Worm (Caenorhabditis elegans) whole organism, L1 larva: ENCODE measurements around the gene Y4C6B.2.
A peak's percentile ranks its signal among the peaks of the same experiment; 100 is the strongest.
"Not testable (repeated sequence)": the region's sequence is repeated elsewhere in the genome, so short reads cannot be mapped to it uniquely, and the experiment has no call there.

Experiments used
- C04F5.9 ChIP-seq: sonication (generic microtip); optimal IDR thresholded peaks from 2 replicates; lab custom pipeline; 2016; ENCODE audit warnings: missing genetic modification characterization, missing compliant biosample characterization
- C34B4.2 ChIP-seq: sonication (generic microtip); optimal IDR thresholded peaks from 2 replicates; lab custom pipeline; 2017; ENCODE audit warnings: mild to moderate bottlenecking, missing genetic modification characterization, missing compliant biosample characterization
- Y116A8C.19 ChIP-seq: sonication (generic microtip); optimal IDR thresholded peaks from 2 replicates; lab custom pipeline; 2016; ENCODE audit warnings: missing compliant biosample characterization, missing genetic modification characterization, borderline replicate concordance
- alr-1 ChIP-seq: fragments of 200-800 bp; sonication (Bioruptor generic); optimal IDR thresholded peaks from 2 replicates; lab custom pipeline; 2018; ENCODE audit warnings: borderline replicate concordance, mild to moderate bottlenecking, missing genetic modification characterization, missing compliant biosample characterization
- aly-2 ChIP-seq: fragments of 150-350 bp; optimal IDR thresholded peaks from 2 replicates; lab custom pipeline; 2014; ENCODE audit warnings: missing biosample characterization, missing genetic modification characterization
- blmp-1 ChIP-seq: fragments of 150-350 bp; optimal IDR thresholded peaks from 2 replicates; lab custom pipeline; 2014; ENCODE audit warnings: missing biosample characterization, missing genetic modification characterization
- ceh-82 ChIP-seq, 3 experiments: fragments of 150-350 bp in 1 of 3; sonication (generic microtip) in 2 of 3; optimal IDR thresholded peaks; 2 replicates each; lab custom pipeline; 2014 to 2017; ENCODE audit warnings: missing biosample characterization in 3 of 3, missing genetic modification characterization in 3 of 3
- ceh-88 ChIP-seq: fragments of 200-800 bp; sonication (Bioruptor generic); IDR thresholded peaks from 2 replicates; pipeline ENCODE4 v1.3.6; 2022; ENCODE audit warnings: missing genetic modification characterization, missing compliant biosample characterization
- dsc-1 ChIP-seq: sonication (generic microtip); optimal IDR thresholded peaks from 2 replicates; lab custom pipeline; 2016; ENCODE audit warnings: mild to moderate bottlenecking, missing genetic modification characterization, missing compliant biosample characterization
- efl-1 ChIP-seq, 4 experiments: fragments of 150-350 bp; optimal IDR thresholded peaks in 3 of 4; peaks in 1 of 4; 1 replicate in 1 of 4; 2 replicates in 3 of 4; lab custom pipeline; 2014; ENCODE audit warnings: missing biosample characterization in 2 of 4, missing genetic modification characterization in 2 of 4, missing genetic modification reagents in 2 of 4
- efl-3 ChIP-seq: fragments of 200-800 bp; sonication (Bioruptor generic); optimal IDR thresholded peaks from 2 replicates; lab custom pipeline; 2018; ENCODE audit warnings: mild to moderate bottlenecking, missing genetic modification characterization, missing compliant biosample characterization
- elt-2 ChIP-seq: sonication (generic microtip); optimal IDR thresholded peaks from 2 replicates; lab custom pipeline; 2016; ENCODE audit warnings: missing genetic modification characterization, mild to moderate bottlenecking, inconsistent platforms, missing compliant biosample characterization, missing genetic modification reagents
- elt-3 ChIP-seq, 6 experiments: fragments of 150-350 bp in 1 of 6; sonication (generic microtip); optimal IDR thresholded peaks; 2 replicates each; lab custom pipeline; 2017 to 2018; ENCODE audit warnings: missing biosample characterization in 6 of 6, missing genetic modification characterization in 6 of 6, inconsistent platforms in 1 of 6
- fkh-10 ChIP-seq: sonication (generic microtip); optimal IDR thresholded peaks from 2 replicates; lab custom pipeline; 2017; ENCODE audit warnings: missing biosample characterization, missing genetic modification reagents, missing genetic modification characterization
- fos-1 ChIP-seq: fragments of 150-350 bp; optimal IDR thresholded peaks from 2 replicates; lab custom pipeline; 2014; ENCODE audit warnings: missing biosample characterization, missing genetic modification characterization
- hlh-4 ChIP-seq: sonication (generic microtip); optimal IDR thresholded peaks from 2 replicates; lab custom pipeline; 2016; ENCODE audit warnings: mild to moderate bottlenecking, missing genetic modification characterization, missing compliant biosample characterization
- hpl-2 ChIP-seq: fragments of 150-350 bp; optimal IDR thresholded peaks from 2 replicates; lab custom pipeline; 2014; ENCODE audit warnings: missing biosample characterization, missing genetic modification reagents, missing genetic modification characterization
- isw-1 ChIP-seq: fragments of 200-800 bp; sonication (Bioruptor generic); IDR thresholded peaks from 2 replicates; pipeline ENCODE4 v1.3.6; 2022; ENCODE audit warnings: missing genetic modification characterization, missing compliant biosample characterization
- lin-14 ChIP-seq: fragments of 200-800 bp; sonication (Bioruptor generic); optimal IDR thresholded peaks from 2 replicates; lab custom pipeline; 2018; ENCODE audit warnings: mild to moderate bottlenecking, missing genetic modification characterization, moderate library complexity, missing compliant biosample characterization
- lin-39 ChIP-seq: fragments of 150-350 bp; optimal IDR thresholded peaks from 2 replicates; lab custom pipeline; 2014; ENCODE audit warnings: missing biosample characterization, missing genetic modification reagents, missing genetic modification characterization
- lsy-2 ChIP-seq, 2 experiments: fragments of 150-350 bp; optimal IDR thresholded peaks; 2 replicates each; lab custom pipeline; 2014; ENCODE audit warnings: missing biosample characterization in 2 of 2, missing genetic modification characterization in 2 of 2
- mef-2 ChIP-seq: fragments of 150-350 bp; optimal IDR thresholded peaks from 2 replicates; lab custom pipeline; 2014; ENCODE audit warnings: missing biosample characterization, missing genetic modification characterization
- mep-1 ChIP-seq: fragments of 150-350 bp; optimal IDR thresholded peaks from 2 replicates; lab custom pipeline; 2014; ENCODE audit warnings: missing biosample characterization, missing genetic modification characterization
- nhr-12 ChIP-seq: sonication (generic microtip); optimal IDR thresholded peaks from 2 replicates; lab custom pipeline; 2017; ENCODE audit warnings: missing biosample characterization, missing genetic modification characterization
- nhr-85 ChIP-seq: sonication (generic microtip); peaks from one replicate; lab custom pipeline; 2016; ENCODE audit warnings: missing genetic modification characterization, inconsistent platforms, missing compliant biosample characterization
- nhr-90 ChIP-seq: sonication (generic microtip); optimal IDR thresholded peaks from 2 replicates; lab custom pipeline; 2016; ENCODE audit warnings: mild to moderate bottlenecking, missing genetic modification characterization, missing compliant biosample characterization; ENCODE audit not compliant: poor library complexity
- pag-3 ChIP-seq: sonication (generic microtip); optimal IDR thresholded peaks from 2 replicates; lab custom pipeline; 2017; ENCODE audit warnings: missing genetic modification characterization, mild to moderate bottlenecking, missing compliant biosample characterization, antibody characterized with exemption, borderline replicate concordance; ENCODE audit not compliant: insufficient read depth
- sptf-1 ChIP-seq: fragments of 150-350 bp; optimal IDR thresholded peaks from 2 replicates; lab custom pipeline; 2014; ENCODE audit warnings: missing biosample characterization, missing genetic modification characterization
- tbx-2 ChIP-seq: sonication (generic microtip); optimal IDR thresholded peaks from 2 replicates; lab custom pipeline; 2016; ENCODE audit warnings: missing genetic modification characterization, missing compliant biosample characterization
- unc-130 ChIP-seq: fragments of 150-350 bp; optimal IDR thresholded peaks from 2 replicates; lab custom pipeline; 2017; ENCODE audit warnings: missing biosample characterization, missing genetic modification characterization, inconsistent platforms
- unc-30 ChIP-seq: sonication (generic microtip); optimal IDR thresholded peaks from 2 replicates; lab custom pipeline; 2017; ENCODE audit warnings: missing biosample characterization, missing genetic modification characterization
- unc-62 ChIP-seq: fragments of 150-350 bp; optimal IDR thresholded peaks from 2 replicates; lab custom pipeline; 2014; ENCODE audit warnings: missing biosample characterization, missing genetic modification reagents, missing genetic modification characterization
- unc-86 ChIP-seq: sonication (generic microtip); optimal IDR thresholded peaks from 2 replicates; lab custom pipeline; 2016; ENCODE audit warnings: missing genetic modification characterization, missing compliant biosample characterization
- vab-15 ChIP-seq: sonication (generic microtip); optimal IDR thresholded peaks from 2 replicates; lab custom pipeline; 2017; ENCODE audit warnings: missing genotype, mild to moderate bottlenecking, missing genetic modification characterization, missing compliant biosample characterization

The Y4C6B.2 gene

ce11 chrIV:5339255-5339654 lies at the start of gene Y4C6B.2:
TSS of gene Y4C6B.2 (plus strand) at chrIV:5339574.
- TF ChIP-seq elt-3 (tag; optimal IDR thresholded peaks at IDR 0.05; lab: Kevin White, UChicago) (peak in 5 of 6 experiments; percentile 8 to 83 (median 11)), alr-1 (tag; lab: Kevin White, UChicago) (no peak), mep-1 (tag; lab: Kevin White, UChicago) (no peak), lin-14 (GFP tag; lab: Kevin White, UChicago) (peak; percentile 15), blmp-1 (tag; lab: Kevin White, UChicago) (peak; percentile 65), vab-15 (tag; lab: Kevin White, UChicago) (no peak), lsy-2 (tag; optimal IDR thresholded peaks at IDR 0.05; lab: Kevin White, UChicago) (peak in 1 of 2 experiments; percentile 21), nhr-85 (peak; percentile 76)

- no peak for TF ChIP-seq vab-15 (tag; lab: Kevin White, UChicago)
- peak; percentile 62 for TF ChIP-seq dsc-1
These were observed 48.8 kb upstream of the Y4C6B.2 start, which contains the start of gene nlp-47 for ce11 chrIV:5290547-5290946. TSS of gene nlp-47 (plus strand) at chrIV:5290847.

ce11 chrIV:5291207-5291606 lies 48.2 kb upstream of the Y4C6B.2 start:
- TF ChIP-seq efl-3 = no peak
- TF ChIP-seq hpl-2 (GFP tag; lab: Kevin White, UChicago) = no peak
- TF ChIP-seq isw-1 (GFP tag; lab: Robert Waterston, UW) = no peak
- TF ChIP-seq unc-62 (GFP tag; lab: Kevin White, UChicago) = no peak
- TF ChIP-seq nhr-12 (tag; lab: Kevin White, UChicago) = no peak
- TF ChIP-seq, all 84 proteins: peak for 0

ce11 chrIV:5294467-5294866 lies 44.9 kb upstream of the Y4C6B.2 start:
- TF ChIP-seq efl-1 (optimal IDR thresholded peaks at IDR 0.05; lab: Kevin White, UChicago) (no peak), efl-1 (GFP tag; optimal IDR thresholded peaks at IDR 0.05 in 1 of 2; lab: Kevin White, UChicago) (peak in 1 of 2 experiments; percentile 54), alr-1 (tag; lab: Kevin White, UChicago) (no peak), vab-15 (tag; lab: Kevin White, UChicago) (no peak), C34B4.2 (no peak), lin-39 (tag; lab: Kevin White, UChicago) (no peak), fos-1 (tag; lab: Kevin White, UChicago) (no peak), pag-3 (tag; lab: Kevin White, UChicago) (no peak), dsc-1 (peak; percentile 58)

- TF ChIP-seq sptf-1; mef-2 (tag; lab: Kevin White, UChicago); nhr-90: not testable (repeated sequence)
These were observed 44.1 kb upstream of the Y4C6B.2 start, which contains the start of gene msp-51 for ce11 chrIV:5295240-5295639. TSS of gene msp-51 (minus strand) at chrIV:5295340.

- no peak for TF ChIP-seq Y116A8C.19 (tag; lab: Kevin White, UChicago)
- no peak for TF ChIP-seq unc-86 (tag; lab: Kevin White, UChicago)
- no peak for TF ChIP-seq unc-30 (tag; lab: Kevin White, UChicago)
- TF ChIP-seq elt-2 (tag; lab: Kevin White, UChicago) = no peak
- no peak for TF ChIP-seq C04F5.9 (tag; lab: Kevin White, UChicago)
- TF ChIP-seq tbx-2 = no peak
- TF ChIP-seq ceh-82 (tag; optimal IDR thresholded peaks at IDR 0.05; lab: Kevin White, UChicago) = no peak
- no peak for TF ChIP-seq ceh-88 (GFP tag; lab: Robert Waterston, UW)
- no peak for TF ChIP-seq aly-2 (tag; lab: Kevin White, UChicago)
- no peak for TF ChIP-seq unc-130
- no peak for TF ChIP-seq efl-1 (optimal IDR thresholded peaks at IDR 0.05; lab: Kevin White, UChicago)
- no peak for TF ChIP-seq efl-1 (GFP tag; optimal IDR thresholded peaks at IDR 0.05 in 1 of 2; lab: Kevin White, UChicago)
- TF ChIP-seq hlh-4 (tag; lab: Kevin White, UChicago) = no peak
- no peak for TF ChIP-seq lsy-2 (tag; optimal IDR thresholded peaks at IDR 0.05; lab: Kevin White, UChicago)
- no peak for TF ChIP-seq fkh-10 (GFP tag; lab: Kevin White, UChicago)
These were observed 41.9 kb upstream of the Y4C6B.2 start, which contains the start of the genes ZK354.6 and msp-113 for ce11 chrIV:5297436-5298012. TSS of gene ZK354.6 (minus strand) at chrIV:5297536. TSS of gene msp-113 (plus strand) at chrIV:5297962.
